Fruit fly (Drosophila melanogaster): ENCODE results near the gene Nagk.

- TF ChIP-seq pan (optimal IDR thresholded peaks at IDR 0.05) (no peak), CG8478 (optimal IDR thresholded peaks at IDR 0.05) (no peak), usp (GFP tag; optimal IDR thresholded peaks at IDR 0.05) (no peak)
Observed at dm6 chr3R:15366839-15367238, 23.8 kb upstream of the Nagk start.
